Worm (Caenorhabditis elegans) whole organism, L1 larva: ENCODE data around the gene C06B8.7.

ENCODE experiments used
- Y116A8C.19 ChIP-seq: sonication (generic microtip); optimal IDR thresholded peaks from 2 replicates; lab custom pipeline; 2016; ENCODE audit warnings: missing compliant biosample characterization, missing genetic modification characterization, borderline replicate concordance
- blmp-1 ChIP-seq: fragments of 150-350 bp; optimal IDR thresholded peaks from 2 replicates; lab custom pipeline; 2014; ENCODE audit warnings: missing biosample characterization, missing genetic modification characterization
- ceh-82 ChIP-seq, 3 experiments: fragments of 150-350 bp in 1 of 3; sonication (generic microtip) in 2 of 3; optimal IDR thresholded peaks; 2 replicates each; lab custom pipeline; 2014 to 2017; ENCODE audit warnings: missing biosample characterization in 3 of 3, missing genetic modification characterization in 3 of 3
- ces-1 ChIP-seq: fragments of 150-350 bp; optimal IDR thresholded peaks from 2 replicates; lab custom pipeline; 2014; ENCODE audit warnings: missing biosample characterization, missing genetic modification reagents, missing genetic modification characterization
- lsy-2 ChIP-seq, 2 experiments: fragments of 150-350 bp; optimal IDR thresholded peaks; 2 replicates each; lab custom pipeline; 2014; ENCODE audit warnings: missing biosample characterization in 2 of 2, missing genetic modification characterization in 2 of 2
- mdl-1 ChIP-seq, 2 experiments: fragments of 150-350 bp; optimal IDR thresholded peaks; 2 replicates each; lab custom pipeline; 2014 to 2017; ENCODE audit warnings: missing biosample characterization in 2 of 2, missing genetic modification characterization in 2 of 2, inconsistent platforms in 1 of 2
- nhr-11 ChIP-seq: fragments of 150-350 bp; optimal IDR thresholded peaks from 2 replicates; lab custom pipeline; 2014; ENCODE audit warnings: missing biosample characterization, missing genetic modification characterization
- nhr-19 ChIP-seq: fragments of 200-800 bp; sonication (Bioruptor generic); conservative IDR thresholded peaks from 2 replicates; pipeline ENCODE4 v1.3.6; 2022; ENCODE audit warnings: missing genetic modification characterization, missing compliant biosample characterization
- nhr-85 ChIP-seq: sonication (generic microtip); peaks from one replicate; lab custom pipeline; 2016; ENCODE audit warnings: missing genetic modification characterization, inconsistent platforms, missing compliant biosample characterization

ce11 chrV:15487764-15488163, 10.8 kb upstream of the C06B8.7 start, which contains the start of gene srw-21:
- TF ChIP-seq ces-1 (GFP tag; lab: Kevin White, UChicago) (no peak), lsy-2 (tag; optimal IDR thresholded peaks at IDR 0.05; lab: Kevin White, UChicago) (no peak), blmp-1 (tag; lab: Kevin White, UChicago) (no peak), nhr-11 (tag; lab: Kevin White, UChicago) (no peak), nhr-85 (tag; lab: Kevin White, UChicago) (no peak), ceh-82 (tag; optimal IDR thresholded peaks at IDR 0.05; lab: Kevin White, UChicago) (no peak), nhr-19 (GFP tag; lab: Robert Waterston, UW) (no peak), Y116A8C.19 (no peak), mdl-1 (tag; optimal IDR thresholded peaks at IDR 0.05; lab: Kevin White, UChicago) (no peak)
